Worm (Caenorhabditis elegans) whole organism, mixed stage, embryonic: ENCODE measurements around the gene nhr-14.

Source experiments
- ceh-83 ChIP-seq: fragments of 200-800 bp; sonication (Bioruptor generic); optimal IDR thresholded peaks from 2 replicates; lab custom pipeline; 2018; ENCODE audit warnings: mild to moderate bottlenecking, missing genetic modification characterization, missing compliant biosample characterization
- elt-1 ChIP-seq: sonication (generic microtip); optimal IDR thresholded peaks from 2 replicates; lab custom pipeline; 2017; ENCODE audit warnings: missing genetic modification characterization, mild to moderate bottlenecking, missing compliant biosample characterization, antibody characterized with exemption, moderate library complexity, borderline replicate concordance; ENCODE audit not compliant: insufficient read depth
- flh-1 ChIP-seq: fragments of 200-800 bp; sonication (Bioruptor generic); optimal IDR thresholded peaks from 2 replicates; lab custom pipeline; 2018; ENCODE audit warnings: mild to moderate bottlenecking, missing genetic modification characterization, moderate library complexity, missing compliant biosample characterization
- hlh-1 ChIP-seq: fragments of 150-350 bp; optimal IDR thresholded peaks from 2 replicates; lab custom pipeline; 2014; ENCODE audit warnings: missing biosample characterization, missing genetic modification reagents, missing genetic modification characterization
- lin-13 ChIP-seq: fragments of 150-350 bp; optimal IDR thresholded peaks from 2 replicates; lab custom pipeline; 2014; ENCODE audit warnings: missing biosample characterization, missing genetic modification characterization
- lsy-2 ChIP-seq: fragments of 150-350 bp; optimal IDR thresholded peaks from 2 replicates; lab custom pipeline; 2014; ENCODE audit warnings: missing biosample characterization, missing genetic modification characterization
- mab-5 ChIP-seq: fragments of 150-350 bp; optimal IDR thresholded peaks from 2 replicates; lab custom pipeline; 2014; ENCODE audit warnings: missing biosample characterization, missing genetic modification characterization
- snpc-4 ChIP-seq: fragments of 150-350 bp; optimal IDR thresholded peaks from 2 replicates; lab custom pipeline; 2014; ENCODE audit warnings: missing biosample characterization, missing genetic modification characterization
- tbx-8 ChIP-seq: fragments of 200-800 bp; sonication (Bioruptor generic); optimal IDR thresholded peaks from 2 replicates; lab custom pipeline; 2018; ENCODE audit warnings: mild to moderate bottlenecking, missing genetic modification characterization, moderate library complexity, missing compliant biosample characterization
- unc-39 ChIP-seq: fragments of 150-350 bp; optimal IDR thresholded peaks from 2 replicates; lab custom pipeline; 2014; ENCODE audit warnings: missing biosample characterization, missing genetic modification characterization
- unc-62 ChIP-seq: fragments of 150-350 bp; optimal IDR thresholded peaks from 2 replicates; lab custom pipeline; 2014; ENCODE audit warnings: missing biosample characterization, missing genetic modification reagents, missing genetic modification characterization
- zip-8 ChIP-seq: fragments of 150-350 bp; optimal IDR thresholded peaks from 2 replicates; lab custom pipeline; 2014; ENCODE audit warnings: missing biosample characterization, missing genetic modification characterization
- ztf-11 ChIP-seq: fragments of 150-350 bp; optimal IDR thresholded peaks from 2 replicates; lab custom pipeline; 2014; ENCODE audit warnings: missing biosample characterization, missing genetic modification characterization

- TF ChIP-seq snpc-4 (tag; lab: Kevin White, UChicago) (no peak), flh-1 (GFP tag; lab: Kevin White, UChicago) (no peak), zip-8 (tag; lab: Kevin White, UChicago) (no peak), ztf-11 (tag; lab: Kevin White, UChicago) (no peak), tbx-8 (GFP tag; lab: Kevin White, UChicago) (no peak), lin-13 (tag; lab: Kevin White, UChicago) (no peak), unc-62 (no peak), lsy-2 (tag; lab: Kevin White, UChicago) (no peak), unc-39 (tag; lab: Kevin White, UChicago) (no peak), hlh-1 (no peak), mab-5 (tag; lab: Kevin White, UChicago) (no peak), elt-1 (no peak), ceh-83 (GFP tag; lab: Kevin White, UChicago) (no peak)
Observed at ce11 chrX:8470126-8470772, 5.7 kb downstream of the nhr-14 start, which contains the start of gene mec-10.
